Worm (Caenorhabditis elegans) whole organism, mixed stage, embryonic: Measurements from ENCODE around the gene rab-6.1.

ENCODE experiments used
- hlh-1 ChIP-seq: fragments of 150-350 bp; optimal IDR thresholded peaks from 2 replicates; lab custom pipeline; 2014; ENCODE audit warnings: missing biosample characterization, missing genetic modification reagents, missing genetic modification characterization
- lin-13 ChIP-seq: fragments of 150-350 bp; optimal IDR thresholded peaks from 2 replicates; lab custom pipeline; 2014; ENCODE audit warnings: missing biosample characterization, missing genetic modification characterization
- mep-1 ChIP-seq: fragments of 150-350 bp; optimal IDR thresholded peaks from 2 replicates; lab custom pipeline; 2017; ENCODE audit warnings: missing biosample characterization, missing genetic modification reagents, missing genetic modification characterization, inconsistent platforms
- mls-2 ChIP-seq: sonication (generic microtip); optimal IDR thresholded peaks from 2 replicates; lab custom pipeline; 2016; ENCODE audit warnings: mild to moderate bottlenecking, missing genetic modification characterization, moderate library complexity, missing compliant biosample characterization
- nhr-28 ChIP-seq: fragments of 150-350 bp; optimal IDR thresholded peaks from 2 replicates; lab custom pipeline; 2014; ENCODE audit warnings: missing biosample characterization, missing genetic modification characterization
- unc-62 ChIP-seq: fragments of 150-350 bp; optimal IDR thresholded peaks from 2 replicates; lab custom pipeline; 2014; ENCODE audit warnings: missing biosample characterization, missing genetic modification reagents, missing genetic modification characterization

DNA sequence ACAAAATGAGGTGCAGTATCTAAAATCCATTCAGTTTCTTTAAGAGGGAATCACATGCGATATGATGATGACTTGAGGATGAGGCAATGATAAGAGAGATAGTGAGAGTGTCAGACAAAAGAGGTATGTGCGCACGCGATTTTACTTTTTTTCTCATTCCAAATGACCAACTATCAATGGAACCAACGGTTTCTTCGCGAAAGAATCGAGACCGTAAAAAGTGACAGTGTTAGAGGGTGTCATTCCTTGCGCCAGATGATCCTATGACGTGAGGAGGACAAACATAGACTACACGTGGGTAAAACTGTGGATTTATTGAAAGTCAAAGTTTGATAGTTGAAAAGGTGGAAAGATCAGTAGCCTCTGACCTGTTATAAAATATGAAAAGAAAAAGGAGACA is 21.9 kb downstream of the rab-6.1 start:
- TF ChIP-seq unc-62, result no peak
- TF ChIP-seq hlh-1, result no peak
- TF ChIP-seq nhr-28, result no peak
- TF ChIP-seq mls-2 (tag; lab: Kevin White, UChicago), result no peak
- TF ChIP-seq mep-1 (tag; lab: Kevin White, UChicago), result no peak
- no peak for TF ChIP-seq lin-13 (tag; lab: Kevin White, UChicago)
